Worm (Caenorhabditis elegans): Measurements from ENCODE around the gene nhr-101.

The nhr-101 gene

DNA sequence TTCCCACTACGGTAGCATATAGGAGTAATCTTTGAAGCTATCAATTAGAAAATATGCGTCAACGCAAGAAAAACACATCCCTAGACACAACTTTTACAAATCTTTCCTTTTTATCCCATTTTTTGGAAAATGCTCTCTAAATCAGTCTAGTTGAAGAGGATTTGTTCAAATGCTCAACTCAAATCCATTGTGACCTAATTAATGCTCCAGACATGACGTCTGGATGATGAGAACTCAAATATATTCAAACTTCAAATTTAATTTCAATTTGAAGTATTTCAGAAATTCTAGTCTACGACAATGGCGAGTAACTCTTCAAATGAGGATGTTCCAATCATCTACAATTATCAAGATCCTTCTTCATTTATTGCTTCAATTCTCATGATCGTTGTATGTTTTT lies 17.9 kb upstream of the nhr-101 start, which contains the start of gene srx-85:
Gene srx-85, plus strand, starts transcription at position 301 of the 400 bp plus-strand sequence.
- TF ChIP-seq mec-3 (tag; optimal IDR thresholded peaks at IDR 0.05; ENCODE audit: borderline replicate concordance) (no peak), hlh-8 (tag; optimal IDR thresholded peaks at IDR 0.05) (no peak)

DNA sequence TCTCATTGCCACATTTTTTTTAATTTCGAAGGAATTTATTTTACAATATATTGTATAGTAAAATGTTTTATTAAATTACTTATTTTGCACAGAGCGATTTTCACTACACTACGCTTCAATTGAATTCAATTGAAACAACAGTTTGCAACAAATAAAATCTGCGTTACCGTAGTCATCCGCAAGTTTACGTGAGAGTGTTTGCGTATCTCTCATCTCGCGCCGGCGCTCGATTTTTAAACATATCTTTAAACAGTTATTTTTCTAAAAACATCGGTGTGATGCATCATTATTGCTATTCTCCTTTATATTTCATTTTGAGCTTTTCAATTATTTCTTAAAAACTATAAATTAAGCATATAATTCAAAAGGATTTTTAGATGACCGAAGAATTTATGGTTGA lies 16.0 kb upstream of the nhr-101 start, which contains the start of gene duo-1:
Gene duo-1, plus strand, starts transcription at position 371 of the 400 bp plus-strand sequence.
- TF ChIP-seq ceh-30 (tag; optimal IDR thresholded peaks at IDR 0.05) (no peak), ceh-2 (tag; optimal IDR thresholded peaks at IDR 0.05) (no peak), ref-2 (tag; optimal IDR thresholded peaks at IDR 0.05) (no peak), ceh-34 (tag; optimal IDR thresholded peaks at IDR 0.05) (no peak), elt-2 (tag; optimal IDR thresholded peaks at IDR 0.05) (no peak), F13H6.1 (tag; optimal IDR thresholded peaks at IDR 0.05) (no peak), K09A11.1 (tag; optimal IDR thresholded peaks at IDR 0.05; ENCODE audit: insufficient read depth) (no peak), pha-4 (tag; optimal IDR thresholded peaks at IDR 0.05) (no peak), mec-3 (tag; optimal IDR thresholded peaks at IDR 0.05; ENCODE audit: borderline replicate concordance) (no peak), eyg-1 (tag; optimal IDR thresholded peaks at IDR 0.05) (no peak), K02D7.2 (tag; optimal IDR thresholded peaks at IDR 0.05) (no peak), hlh-8 (tag; optimal IDR thresholded peaks at IDR 0.05) (no peak), ceh-6 (GFP tag; optimal IDR thresholded peaks at IDR 0.05) (no peak), unc-42 (tag; optimal IDR thresholded peaks at IDR 0.05) (no peak)

DNA sequence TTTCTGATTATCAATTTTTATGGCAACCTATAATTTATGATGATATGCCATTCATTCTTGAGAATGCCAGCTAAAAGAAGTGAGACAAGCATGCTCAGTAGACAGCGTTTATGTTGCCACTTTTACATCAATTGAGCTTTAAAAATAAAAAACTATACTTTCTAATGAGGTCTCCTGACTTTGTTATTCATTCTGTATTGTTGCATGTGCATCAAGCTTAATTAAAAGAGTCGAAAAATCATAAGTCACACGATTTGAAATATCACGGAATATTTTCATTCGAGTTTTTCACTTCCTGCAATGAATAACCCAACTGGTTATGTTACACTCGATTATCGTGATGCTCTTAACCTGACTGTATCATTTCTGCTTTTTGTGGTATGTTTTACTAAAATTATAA lies 7.6 kb upstream of the nhr-101 start, which contains the start of gene srx-86:
Gene srx-86, plus strand, starts transcription at position 301 of the 400 bp plus-strand sequence.
- TF ChIP-seq pha-4 (tag; optimal IDR thresholded peaks at IDR 0.05) (no peak), lin-11 (tag; optimal IDR thresholded peaks at IDR 0.05) (no peak), ceh-24 (tag; optimal IDR thresholded peaks at IDR 0.05) (no peak), lim-6 (tag; optimal IDR thresholded peaks at IDR 0.05) (no peak), pag-3 (tag; optimal IDR thresholded peaks at IDR 0.05; ENCODE audit: borderline replicate concordance) (no peak), K09A11.1 (tag; optimal IDR thresholded peaks at IDR 0.05; ENCODE audit: insufficient read depth) (no peak), nfya-1 (tag; optimal IDR thresholded peaks at IDR 0.05) (no peak), ceh-14 (tag; optimal IDR thresholded peaks at IDR 0.05) (no peak), ceh-19 (GFP tag; optimal IDR thresholded peaks at IDR 0.05) (no peak), madf-2 (tag; optimal IDR thresholded peaks at IDR 0.05) (no peak), ref-2 (tag; optimal IDR thresholded peaks at IDR 0.05) (no peak), F13H6.1 (tag; optimal IDR thresholded peaks at IDR 0.05) (no peak)

DNA sequence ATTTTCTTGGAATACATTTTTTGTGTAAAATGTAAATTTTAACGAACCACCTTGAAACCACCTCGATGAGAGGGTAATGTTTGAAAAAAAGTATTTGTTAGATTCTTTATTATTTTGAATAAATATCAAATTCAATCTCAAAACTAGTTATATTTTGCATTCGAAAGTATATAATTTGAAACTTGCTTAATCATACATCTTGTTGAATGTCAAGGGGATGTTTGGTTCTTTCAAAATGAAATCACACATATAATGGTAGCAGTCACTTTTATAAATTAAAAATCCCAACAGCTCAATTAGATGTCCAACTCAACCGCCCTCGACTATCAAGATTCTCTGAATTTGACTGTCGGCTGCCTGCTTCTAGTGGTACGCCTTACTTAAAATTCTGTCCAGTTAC lies 5.7 kb upstream of the nhr-101 start, which contains the start of gene srx-87:
Gene srx-87, plus strand, starts transcription at position 301 of the 400 bp plus-strand sequence.
- TF ChIP-seq gmeb-2 (tag; optimal IDR thresholded peaks at IDR 0.05) (no peak), ets-4 (tag; optimal IDR thresholded peaks at IDR 0.05) (no peak), elt-2 (tag; optimal IDR thresholded peaks at IDR 0.05) (no peak), pat-9 (tag; optimal IDR thresholded peaks at IDR 0.05) (no peak), C38D4.7 (GFP tag; optimal IDR thresholded peaks at IDR 0.05) (no peak), unc-55 (GFP tag; optimal IDR thresholded peaks at IDR 0.05) (no peak), zip-5 (tag; optimal IDR thresholded peaks at IDR 0.05) (no peak), pag-3 (tag; optimal IDR thresholded peaks at IDR 0.05; ENCODE audit: borderline replicate concordance) (no peak), hlh-15 (tag; optimal IDR thresholded peaks at IDR 0.05) (no peak), tbx-7 (tag; optimal IDR thresholded peaks at IDR 0.05) (no peak), hlh-8 (tag; optimal IDR thresholded peaks at IDR 0.05) (no peak), pha-2 (tag; optimal IDR thresholded peaks at IDR 0.05) (no peak)

DNA sequence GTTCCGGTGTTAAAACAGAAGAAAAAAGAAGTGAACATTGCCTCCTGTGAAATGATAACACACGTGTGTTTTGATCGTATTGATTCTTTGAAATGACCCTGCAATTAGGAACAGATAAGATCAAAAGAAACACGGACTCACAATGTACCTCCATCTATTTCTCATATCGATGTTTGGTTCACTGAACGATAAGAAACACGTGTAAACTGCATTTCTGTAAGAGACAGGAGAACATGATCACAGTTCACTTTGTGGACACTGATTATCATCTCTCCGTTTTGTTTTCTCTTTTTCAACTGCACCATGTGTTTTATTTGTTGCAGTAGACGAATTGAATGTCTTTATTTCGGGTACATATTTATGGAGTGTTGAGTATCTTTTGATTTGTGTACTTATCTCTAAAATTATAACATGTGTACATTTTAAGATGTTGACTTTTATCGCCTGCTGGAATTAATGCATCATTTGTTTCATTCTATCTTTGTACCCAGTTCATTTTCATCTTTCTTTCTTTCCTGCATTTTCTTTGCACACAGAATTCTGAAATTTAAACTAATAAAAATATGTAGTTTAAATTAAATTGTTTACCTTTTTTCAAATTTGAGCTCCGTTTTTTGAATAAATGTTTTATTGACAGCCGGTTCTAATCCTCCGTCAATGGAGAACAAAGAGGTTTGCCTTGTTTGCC lies 2.7 kb downstream of the nhr-101 start, which contains the start of the genes H12C20.7 and nhr-68:
Gene H12C20.7, minus strand, starts transcription at position 188 of the 688 bp plus-strand sequence.
Gene nhr-68, plus strand, starts transcription at position 638 of the 688 bp plus-strand sequence.
- no peak for TF ChIP-seq ceh-19 (GFP tag; optimal IDR thresholded peaks at IDR 0.05)
- TF ChIP-seq ztf-16 (tag; optimal IDR thresholded peaks at IDR 0.05) = no peak
- no peak for TF ChIP-seq eyg-1 (tag; optimal IDR thresholded peaks at IDR 0.05)
- TF ChIP-seq mec-3 (tag; optimal IDR thresholded peaks at IDR 0.05; ENCODE audit: borderline replicate concordance) = no peak
- TF ChIP-seq tbx-7 (tag; optimal IDR thresholded peaks at IDR 0.05) = no peak
- no peak for TF ChIP-seq nfya-1 (tag; optimal IDR thresholded peaks at IDR 0.05)
- peak; percentile 64 for TF ChIP-seq dve-1 (tag; optimal IDR thresholded peaks at IDR 0.05)
- TF ChIP-seq sox-2 (GFP tag; IDR thresholded peaks at IDR 0.05) = no peak
- TF ChIP-seq ama-1 (optimal IDR thresholded peaks at IDR 0.05) = no peak
- TF ChIP-seq fax-1 (tag; optimal IDR thresholded peaks at IDR 0.05) = no peak
- no peak for TF ChIP-seq pha-4 (tag; optimal IDR thresholded peaks at IDR 0.05)
- TF ChIP-seq unc-3 (GFP tag; conservative IDR thresholded peaks at IDR 0.05) = no peak
- TF ChIP-seq unc-3 (tag; optimal IDR thresholded peaks at IDR 0.05) = no peak
- TF ChIP-seq unc-42 (tag; optimal IDR thresholded peaks at IDR 0.05) = no peak
- TF ChIP-seq elt-2 (tag; optimal IDR thresholded peaks at IDR 0.05) = peak; percentile 96
- no peak for TF ChIP-seq ceh-24 (tag; optimal IDR thresholded peaks at IDR 0.05)
- no peak for TF ChIP-seq hlh-8 (tag; optimal IDR thresholded peaks at IDR 0.05)

Measured in whole organism, late embryonic.